Worm (Caenorhabditis elegans) whole organism, young adult: ENCODE measurements around the gene polq-1.

Source experiments
- B0261.1 ChIP-seq: sonication (generic microtip); optimal IDR thresholded peaks from 2 replicates; lab custom pipeline; 2016; ENCODE audit warnings: mild to moderate bottlenecking, missing genetic modification characterization, moderate library complexity, missing compliant biosample characterization
- C17E4.6 ChIP-seq: fragments of 200-800 bp; sonication (Bioruptor generic); IDR thresholded peaks from 2 replicates; pipeline ENCODE4 v1.3.6; 2022; ENCODE audit warnings: missing genetic modification reagents, missing genetic modification characterization, missing compliant biosample characterization
- D2030.7 ChIP-seq: fragments of 200-800 bp; sonication (Bioruptor generic); IDR thresholded peaks from 2 replicates; pipeline ENCODE4 v1.3.6; 2022; ENCODE audit warnings: missing genetic modification reagents, missing genetic modification characterization, missing compliant biosample characterization
- F33H1.4 ChIP-seq: fragments of 200-800 bp; sonication (Bioruptor generic); IDR thresholded peaks from 2 replicates; pipeline ENCODE4 v1.3.6; 2022; ENCODE audit warnings: missing genetic modification reagents, missing genetic modification characterization, missing compliant biosample characterization
- Y53G8AR.9 ChIP-seq: fragments of 200-800 bp; sonication (Bioruptor generic); conservative IDR thresholded peaks from 2 replicates; pipeline ENCODE4 v1.3.6; 2022; ENCODE audit warnings: missing genetic modification reagents, missing genetic modification characterization, missing compliant biosample characterization
- Y56A3A.18 ChIP-seq: fragments of 200-800 bp; sonication (Bioruptor generic); IDR thresholded peaks from 2 replicates; pipeline ENCODE4 v1.3.6; 2022; ENCODE audit warnings: missing genetic modification reagents, missing genetic modification characterization, missing compliant biosample characterization
- Y67H2A.10 ChIP-seq: fragments of 200-800 bp; sonication (Bioruptor generic); conservative IDR thresholded peaks from 2 replicates; pipeline ENCODE4 v1.3.6; 2022; ENCODE audit warnings: missing genetic modification reagents, missing genetic modification characterization, missing compliant biosample characterization
- Y95B8A.8 ChIP-seq: fragments of 200-800 bp; sonication (Bioruptor generic); IDR thresholded peaks from 2 replicates; pipeline ENCODE4 v1.3.6; 2022; ENCODE audit warnings: missing genetic modification reagents, missing genetic modification characterization, missing compliant biosample characterization
- akir-1 ChIP-seq: fragments of 200-800 bp; sonication (Bioruptor generic); optimal IDR thresholded peaks from 2 replicates; lab custom pipeline; 2018; ENCODE audit warnings: mild to moderate bottlenecking, missing genetic modification characterization, moderate library complexity, missing compliant biosample characterization
- aptf-2 ChIP-seq: fragments of 200-800 bp; sonication (Bioruptor generic); conservative IDR thresholded peaks from 2 replicates; pipeline ENCODE4 v1.3.6; 2022; ENCODE audit warnings: missing genetic modification reagents, missing genetic modification characterization, missing compliant biosample characterization
- cebp-2 ChIP-seq: fragments of 200-800 bp; sonication (Bioruptor generic); IDR thresholded peaks from 2 replicates; pipeline ENCODE4 v1.3.6; 2022; ENCODE audit warnings: missing genetic modification characterization, missing compliant biosample characterization
- ceh-40 ChIP-seq: fragments of 200-800 bp; sonication (Bioruptor generic); IDR thresholded peaks from 2 replicates; pipeline ENCODE4 v1.3.6; 2022; ENCODE audit warnings: missing genetic modification characterization, missing compliant biosample characterization
- dpff-1 ChIP-seq: sonication (generic microtip); optimal IDR thresholded peaks from 2 replicates; lab custom pipeline; 2017; ENCODE audit warnings: mild to moderate bottlenecking, missing genetic modification characterization, missing compliant biosample characterization
- dpl-1 ChIP-seq: fragments of 150-350 bp; optimal IDR thresholded peaks from 2 replicates; lab custom pipeline; 2014; ENCODE audit warnings: missing biosample characterization, missing genetic modification reagents, missing genetic modification characterization
- him-1 ChIP-seq: sonication (generic microtip); optimal IDR thresholded peaks from 2 replicates; lab custom pipeline; 2016; ENCODE audit warnings: missing genotype, missing genetic modification reagents, missing genetic modification characterization, missing compliant biosample characterization
- hlh-12 ChIP-seq: sonication (generic microtip); optimal IDR thresholded peaks from 2 replicates; lab custom pipeline; 2016; ENCODE audit warnings: missing genetic modification characterization, missing compliant biosample characterization
- hlh-26 ChIP-seq: fragments of 200-800 bp; sonication (Bioruptor generic); conservative IDR thresholded peaks from 2 replicates; pipeline ENCODE4 v1.3.6; 2022; ENCODE audit warnings: missing genetic modification reagents, missing genetic modification characterization, missing compliant biosample characterization
- hrde-1 ChIP-seq: sonication (generic microtip); optimal IDR thresholded peaks from 2 replicates; lab custom pipeline; 2016; ENCODE audit warnings: missing genetic modification characterization, mild to moderate bottlenecking, missing compliant biosample characterization, moderate library complexity, missing genotype, missing genetic modification reagents, borderline replicate concordance
- hsf-1 ChIP-seq: fragments of 200-800 bp; sonication (Bioruptor generic); IDR thresholded peaks from 2 replicates; pipeline ENCODE4 v1.3.6; 2022; ENCODE audit warnings: missing genetic modification reagents, missing genetic modification characterization, missing compliant biosample characterization
- lag-1 ChIP-seq: fragments of 200-800 bp; sonication (Bioruptor generic); IDR thresholded peaks from 2 replicates; pipeline ENCODE4 v1.3.6; 2022; ENCODE audit warnings: missing genetic modification reagents, missing genetic modification characterization, missing compliant biosample characterization
- let-607 ChIP-seq, 2 experiments: fragments of 200-800 bp in 1 of 2; sonication (Bioruptor generic) in 1 of 2; sonication (generic microtip) in 1 of 2; optimal IDR thresholded peaks; 2 replicates each; lab custom pipeline; 2016 to 2018; ENCODE audit warnings: mild to moderate bottlenecking in 2 of 2, missing compliant biosample characterization in 2 of 2, missing genetic modification characterization in 2 of 2, moderate library complexity in 2 of 2, missing genotype in 1 of 2
- lin-54 ChIP-seq: fragments of 200-800 bp; sonication (Bioruptor generic); optimal IDR thresholded peaks from 2 replicates; lab custom pipeline; 2018; ENCODE audit warnings: mild to moderate bottlenecking, missing genetic modification characterization, missing compliant biosample characterization
- lir-1 ChIP-seq: fragments of 200-800 bp; sonication (Bioruptor generic); conservative IDR thresholded peaks from 2 replicates; pipeline ENCODE4 v1.3.6; 2022; ENCODE audit warnings: missing genetic modification reagents, missing genetic modification characterization, missing compliant biosample characterization
- madf-6 ChIP-seq: fragments of 200-800 bp; sonication (Bioruptor generic); IDR thresholded peaks from 2 replicates; pipeline ENCODE4 v1.3.6; 2022; ENCODE audit warnings: missing genetic modification reagents, missing genetic modification characterization, missing compliant biosample characterization
- mxl-1 ChIP-seq: sonication (generic microtip); optimal IDR thresholded peaks from 2 replicates; lab custom pipeline; 2016; ENCODE audit warnings: missing genetic modification characterization, missing compliant biosample characterization
- nfya-2 ChIP-seq: fragments of 200-800 bp; sonication (Bioruptor generic); IDR thresholded peaks from 2 replicates; pipeline ENCODE4 v1.3.6; 2022; ENCODE audit warnings: missing genetic modification reagents, missing genetic modification characterization, missing compliant biosample characterization
- nhr-120 ChIP-seq: fragments of 200-800 bp; sonication (Bioruptor generic); IDR thresholded peaks from 2 replicates; pipeline ENCODE4 v1.3.6; 2022; ENCODE audit warnings: missing genetic modification characterization, missing compliant biosample characterization
- nhr-80 ChIP-seq: sonication (generic microtip); optimal IDR thresholded peaks from 2 replicates; lab custom pipeline; 2016; ENCODE audit warnings: missing genetic modification characterization, missing compliant biosample characterization
- rpc-1 ChIP-seq, 2 experiments: fragments of 150-350 bp in 1 of 2; sonication (generic microtip) in 1 of 2; optimal IDR thresholded peaks; 2 replicates each; lab custom pipeline; 2014 to 2018; ENCODE audit warnings: missing biosample characterization in 1 of 2, missing genetic modification characterization in 1 of 2, missing genetic modification reagents in 1 of 2, missing genotype in 1 of 2
- snpc-4 ChIP-seq, 5 experiments: fragments of 150-350 bp in 1 of 5; sonication (generic microtip) in 4 of 5; optimal IDR thresholded peaks; 2 replicates each; lab custom pipeline; 2014 to 2018; ENCODE audit warnings: missing genetic modification characterization in 5 of 5, missing biosample characterization in 3 of 5, antibody characterized with exemption in 2 of 5, mild to moderate bottlenecking in 2 of 5, missing compliant biosample characterization in 2 of 5, missing genotype in 2 of 5, moderate library complexity in 2 of 5, missing genetic modification reagents in 1 of 5
- somi-1 ChIP-seq: fragments of 200-800 bp; sonication (Bioruptor generic); optimal IDR thresholded peaks from 2 replicates; lab custom pipeline; 2018; ENCODE audit warnings: mild to moderate bottlenecking, missing genetic modification characterization, missing compliant biosample characterization
- sptf-2 ChIP-seq: fragments of 200-800 bp; sonication (Bioruptor generic); optimal IDR thresholded peaks from 2 replicates; lab custom pipeline; 2018; ENCODE audit warnings: mild to moderate bottlenecking, missing genetic modification characterization, missing compliant biosample characterization
- tlf-1 ChIP-seq: fragments of 200-800 bp; sonication (Bioruptor generic); optimal IDR thresholded peaks from 2 replicates; lab custom pipeline; 2018; ENCODE audit warnings: mild to moderate bottlenecking, missing genetic modification characterization, missing compliant biosample characterization
- unc-130 ChIP-seq: sonication (generic microtip); optimal IDR thresholded peaks from 2 replicates; lab custom pipeline; 2016; ENCODE audit warnings: missing genetic modification reagents, missing genetic modification characterization, missing compliant biosample characterization
- xnd-1 ChIP-seq: sonication (generic microtip); optimal IDR thresholded peaks from 2 replicates; lab custom pipeline; 2016; ENCODE audit warnings: missing genotype, missing genetic modification reagents, missing genetic modification characterization, missing compliant biosample characterization
- zim-3 ChIP-seq: sonication (generic microtip); optimal IDR thresholded peaks from 2 replicates; lab custom pipeline; 2017; ENCODE audit warnings: mild to moderate bottlenecking, missing genetic modification characterization, moderate library complexity, missing compliant biosample characterization
- ztf-22 ChIP-seq: fragments of 200-800 bp; sonication (Bioruptor generic); optimal IDR thresholded peaks from 2 replicates; lab custom pipeline; 2018; ENCODE audit warnings: mild to moderate bottlenecking, missing genetic modification characterization, moderate library complexity, missing compliant biosample characterization
- ztf-25 ChIP-seq: fragments of 200-800 bp; sonication (Bioruptor generic); IDR thresholded peaks from 2 replicates; pipeline ENCODE4 v1.3.6; 2022; ENCODE audit warnings: missing genetic modification reagents, missing genetic modification characterization, missing compliant biosample characterization
- ztf-28 ChIP-seq: fragments of 200-800 bp; sonication (Bioruptor generic); IDR thresholded peaks from 2 replicates; pipeline ENCODE4 v1.3.6; 2022; ENCODE audit warnings: missing genetic modification reagents, missing genetic modification characterization, missing compliant biosample characterization
- ztf-3 ChIP-seq: fragments of 200-800 bp; sonication (Bioruptor generic); optimal IDR thresholded peaks from 2 replicates; lab custom pipeline; 2018; ENCODE audit warnings: mild to moderate bottlenecking, missing genetic modification characterization, missing compliant biosample characterization

Gene polq-1

DNA sequence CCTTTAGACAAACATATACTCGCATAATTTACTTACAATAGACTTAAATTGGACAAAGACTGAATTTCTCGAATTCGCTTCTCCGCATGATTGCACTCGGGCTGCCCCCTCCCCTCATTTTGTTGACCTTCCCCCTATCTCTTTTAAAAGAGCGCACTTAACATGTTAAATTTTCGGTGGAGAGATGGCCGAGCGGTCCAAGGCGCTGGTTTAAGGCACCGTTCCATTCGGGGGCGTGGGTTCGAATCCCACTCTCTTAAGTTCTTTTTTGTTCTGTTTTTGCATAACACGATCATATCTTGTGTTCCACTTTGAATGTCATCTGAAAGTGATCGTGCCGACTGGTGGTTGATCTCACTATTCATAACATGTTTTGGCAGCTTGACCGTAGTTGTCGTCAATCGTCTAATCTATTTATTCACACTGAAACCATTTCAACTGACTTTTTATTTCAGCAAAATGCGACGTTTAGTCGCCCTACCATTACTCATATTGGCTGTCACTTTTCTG, 33.2 kb downstream of the polq-1 start, which contains the start of gene cutl-23 (continued):
- no peak for TF ChIP-seq nhr-80 (tag; lab: Kevin White, UChicago)
- no peak for TF ChIP-seq snpc-4 (GFP tag; optimal IDR thresholded peaks at IDR 0.05; lab: Kevin White, UChicago)
- peak in 2 of 4 experiments; percentile 16 to 37 for TF ChIP-seq snpc-4 (tag; optimal IDR thresholded peaks at IDR 0.05; lab: Kevin White, UChicago)
- TF ChIP-seq aptf-2 (GFP tag; lab: Robert Waterston, UW), result no peak
- TF ChIP-seq nhr-120 (GFP tag; lab: Robert Waterston, UW), result no peak
- TF ChIP-seq ztf-22, result no peak
- peak; percentile 53 for TF ChIP-seq lin-54
- no peak for TF ChIP-seq nfya-2 (GFP tag; lab: Robert Waterston, UW)
- no peak for TF ChIP-seq Y67H2A.10 (GFP tag; lab: Robert Waterston, UW)
- no peak for TF ChIP-seq dpl-1 (GFP tag; lab: Kevin White, UChicago)
- no peak for TF ChIP-seq ztf-3 (GFP tag; lab: Kevin White, UChicago)
- TF ChIP-seq madf-6, result 0 out of 2 replicates have a peak, but pooled peaks have one; percentile 27
- no peak for TF ChIP-seq somi-1 (GFP tag; lab: Kevin White, UChicago)
- peak; percentile 42 for TF ChIP-seq hrde-1 (tag; lab: Kevin White, UChicago)
- TF ChIP-seq mxl-1 (tag; lab: Kevin White, UChicago), result peak; percentile 41
- TF ChIP-seq lag-1 (GFP tag; lab: Robert Waterston, UW), result no peak
- no peak for TF ChIP-seq dpff-1 (tag; lab: Kevin White, UChicago)
- TF ChIP-seq sptf-2, result no peak
- no peak for TF ChIP-seq ceh-40
- peak; percentile 26 for TF ChIP-seq hlh-12
- TF ChIP-seq hsf-1, result no peak
- no peak for TF ChIP-seq ztf-28 (GFP tag; lab: Robert Waterston, UW)
- TF ChIP-seq him-1 (tag; lab: Kevin White, UChicago), result peak; percentile 94
- TF ChIP-seq rpc-1 (optimal IDR thresholded peaks at IDR 0.05; lab: Kevin White, UChicago), result peak; percentile 89
- TF ChIP-seq rpc-1 (tag; optimal IDR thresholded peaks at IDR 0.05; lab: Kevin White, UChicago), result peak; percentile 88
- TF ChIP-seq hlh-26 (GFP tag; lab: Robert Waterston, UW), result no peak
- TF ChIP-seq D2030.7, result peak; percentile 44; the same call in 1 of the 2 replicates
- peak; percentile 34 for TF ChIP-seq unc-130 (GFP tag; lab: Kevin White, UChicago)
- peak; percentile 28; the same call in 1 of the 2 replicates for TF ChIP-seq F33H1.4 (GFP tag; lab: Robert Waterston, UW)
- no peak for TF ChIP-seq cebp-2 (GFP tag; lab: Robert Waterston, UW)
- peak; percentile 70; the same call in 1 of the 2 replicates for TF ChIP-seq ztf-25 (GFP tag; lab: Robert Waterston, UW)
- TF ChIP-seq C17E4.6, result no peak
- TF ChIP-seq Y53G8AR.9 (GFP tag; lab: Robert Waterston, UW), result no peak
- TF ChIP-seq tlf-1 (GFP tag; lab: Kevin White, UChicago), result no peak
- peak; percentile 87 for TF ChIP-seq B0261.1 (tag; lab: Kevin White, UChicago)
- no peak for TF ChIP-seq lir-1 (GFP tag; lab: Robert Waterston, UW)
- 0 out of 2 replicates have a peak, but pooled peaks have one; percentile 28 for TF ChIP-seq Y56A3A.18 (GFP tag; lab: Robert Waterston, UW)
- no peak for TF ChIP-seq xnd-1 (tag; lab: Kevin White, UChicago)
- TF ChIP-seq zim-3 (tag; lab: Kevin White, UChicago), result peak; percentile 26
- peak in 1 of 2 experiments; percentile 3 for TF ChIP-seq let-607 (tag; optimal IDR thresholded peaks at IDR 0.05; lab: Kevin White, UChicago)
- no peak for TF ChIP-seq akir-1 (GFP tag; lab: Kevin White, UChicago)
- no peak for TF ChIP-seq Y95B8A.8 (GFP tag; lab: Robert Waterston, UW)
